Fruit fly (Drosophila melanogaster) whole organism, wandering third instar larva: ENCODE measurements around the gene CG44476.

Experiments used
- Abd-B ChIP-seq: fragments of >200 bp; optimal IDR thresholded peaks from 2 replicates; lab custom pipeline; 2017; ENCODE audit warnings: missing biosample characterization, missing genetic modification characterization
- CG32264 ChIP-seq: fragments of 200-800 bp; sonication (Bioruptor generic); optimal IDR thresholded peaks from 2 replicates; lab custom pipeline; 2016; ENCODE audit warnings: missing biosample characterization, missing genetic modification characterization
- CrebA ChIP-seq: fragments of 200-800 bp; sonication (Bioruptor generic); optimal IDR thresholded peaks from 2 replicates; lab custom pipeline; 2016; ENCODE audit warnings: missing biosample characterization, mild to moderate bottlenecking, missing genetic modification characterization, borderline replicate concordance
- Dfd ChIP-seq: fragments of >200 bp; optimal IDR thresholded peaks from 2 replicates; lab custom pipeline; 2017; ENCODE audit warnings: missing biosample characterization, missing genetic modification characterization
- Dif ChIP-seq: fragments of 200-275, 200-300 bp; sonication (Bioruptor generic); optimal IDR thresholded peaks from 2 replicates; lab custom pipeline; 2018; ENCODE audit warnings: missing biosample characterization, missing genetic modification characterization; ENCODE audit not compliant: partially characterized antibody
- GATAd ChIP-seq: sonication (Bioruptor generic); optimal IDR thresholded peaks from 2 replicates; lab custom pipeline; 2016; ENCODE audit warnings: missing biosample characterization, missing genetic modification characterization
- HLH106 ChIP-seq: fragments of 200-800 bp; optimal IDR thresholded peaks from 3 replicates; lab custom pipeline; 2019; ENCODE audit warnings: missing biosample characterization, mild to moderate bottlenecking, missing genetic modification characterization, moderate library complexity
- Hnf4 ChIP-seq: fragments of 200-800 bp; sonication (Bioruptor generic); optimal IDR thresholded peaks from 2 replicates; lab custom pipeline; 2016; ENCODE audit warnings: missing biosample characterization, mild to moderate bottlenecking, missing genetic modification characterization
- Hr83 ChIP-seq: fragments of 200-300 bp; sonication (Bioruptor generic); optimal IDR thresholded peaks from 2 replicates; lab custom pipeline; 2016; ENCODE audit warnings: missing biosample characterization, mild to moderate bottlenecking, missing genetic modification characterization, moderate library complexity; ENCODE audit not compliant: poor library complexity, severe bottlenecking
- Jra ChIP-seq: sonication (Bioruptor generic); optimal IDR thresholded peaks from 2 replicates; lab custom pipeline; 2016; ENCODE audit warnings: missing biosample characterization, missing genetic modification characterization
- N ChIP-seq: fragments of >200 bp; optimal IDR thresholded peaks from 2 replicates; lab custom pipeline; 2018; ENCODE audit warnings: missing biosample characterization, missing external identifiers, missing genetic modification characterization
- OdsH ChIP-seq: fragments of 200-800 bp; sonication (Bioruptor generic); optimal IDR thresholded peaks from 2 replicates; lab custom pipeline; 2016; ENCODE audit warnings: missing biosample characterization, mild to moderate bottlenecking, missing genetic modification characterization
- Rel ChIP-seq, 2 experiments: fragments of 200-800 bp; sonication (Bioruptor generic) in 1 of 2; optimal IDR thresholded peaks; 2 replicates in 1 of 2; 3 replicates in 1 of 2; lab custom pipeline; 2016 to 2019; ENCODE audit warnings: mild to moderate bottlenecking in 2 of 2, missing biosample characterization in 2 of 2, missing genetic modification characterization in 2 of 2, moderate library complexity in 1 of 2
- Sp1 ChIP-seq: fragments of 200-800 bp; sonication (Bioruptor generic); optimal IDR thresholded peaks from 3 replicates; lab custom pipeline; 2019; ENCODE audit warnings: missing biosample characterization, mild to moderate bottlenecking, missing genetic modification characterization, moderate library complexity
- br ChIP-seq: fragments of 200-800 bp; sonication (Bioruptor generic); optimal IDR thresholded peaks from 2 replicates; lab custom pipeline; 2016; ENCODE audit warnings: missing biosample characterization, missing genetic modification characterization
- brk ChIP-seq: fragments of 200-800 bp; sonication (Bioruptor generic); optimal IDR thresholded peaks from 2 replicates; lab custom pipeline; 2016; ENCODE audit warnings: missing biosample characterization, mild to moderate bottlenecking, missing genetic modification characterization
- dl ChIP-seq, 2 experiments: fragments of 175-275, 200-275 bp in 1 of 2; fragments of 200-275 bp in 1 of 2; sonication (Bioruptor generic); optimal IDR thresholded peaks; lab custom pipeline; 2018; ENCODE audit warnings: mild to moderate bottlenecking in 2 of 2, missing biosample characterization in 2 of 2, missing genetic modification characterization in 2 of 2, moderate library complexity in 2 of 2; ENCODE audit not compliant: partially characterized antibody in 2 of 2, insufficient read depth in 1 of 2
- dmrt93B ChIP-seq: fragments of 200-800 bp; sonication (Bioruptor generic); optimal IDR thresholded peaks from 2 replicates; lab custom pipeline; 2018; ENCODE audit warnings: missing biosample characterization, mild to moderate bottlenecking, missing genetic modification characterization
- dsf ChIP-seq: sonication (Bioruptor generic); optimal IDR thresholded peaks from 2 replicates; lab custom pipeline; 2016; ENCODE audit warnings: missing biosample characterization, missing genetic modification characterization, borderline replicate concordance
- ey ChIP-seq: fragments of 200-800 bp; sonication (Bioruptor generic); optimal IDR thresholded peaks from 2 replicates; lab custom pipeline; 2016; ENCODE audit warnings: missing biosample characterization, missing genetic modification characterization
- foxo ChIP-seq, 2 experiments: fragments of 200-800 bp; sonication (Bioruptor generic); optimal IDR thresholded peaks; 2 replicates in 1 of 2; 3 replicates in 1 of 2; lab custom pipeline; 2016 to 2017; ENCODE audit warnings: missing biosample characterization in 2 of 2, missing genetic modification characterization in 2 of 2
- fru ChIP-seq: fragments of 200-800 bp; sonication (Bioruptor generic); optimal IDR thresholded peaks from 3 replicates; lab custom pipeline; 2016; ENCODE audit warnings: missing biosample characterization, mild to moderate bottlenecking, missing genetic modification characterization
- h ChIP-seq: fragments of 200-800 bp; sonication (Bioruptor generic); optimal IDR thresholded peaks from 3 replicates; lab custom pipeline; 2016; ENCODE audit warnings: missing biosample characterization, mild to moderate bottlenecking, missing genetic modification characterization
- jim ChIP-seq: fragments of 175-275, 200-325 bp; sonication (Bioruptor generic); optimal IDR thresholded peaks from 2 replicates; lab custom pipeline; 2016; ENCODE audit warnings: missing biosample characterization, mild to moderate bottlenecking, missing genetic modification characterization
- pan ChIP-seq: fragments of >200 bp; optimal IDR thresholded peaks from 2 replicates; lab custom pipeline; 2017
- psq ChIP-seq: fragments of 200-800 bp; sonication (Bioruptor generic); optimal IDR thresholded peaks from 3 replicates; lab custom pipeline; 2017; ENCODE audit warnings: missing biosample characterization, mild to moderate bottlenecking, missing genetic modification characterization, moderate library complexity
- rgr ChIP-seq: fragments of 200-800 bp; sonication (Bioruptor generic); optimal IDR thresholded peaks from 3 replicates; lab custom pipeline; 2016; ENCODE audit warnings: missing biosample characterization, mild to moderate bottlenecking, missing genetic modification characterization
- sage ChIP-seq: fragments of 200-800 bp; sonication (Bioruptor generic); optimal IDR thresholded peaks from 2 replicates; lab custom pipeline; 2016; ENCODE audit warnings: missing biosample characterization, mild to moderate bottlenecking, missing genetic modification characterization
- sv ChIP-seq: fragments of 200-800 bp; sonication (Bioruptor generic); optimal IDR thresholded peaks from 3 replicates; lab custom pipeline; 2016; ENCODE audit warnings: missing biosample characterization, missing genetic modification characterization
- tai ChIP-seq: sonication (Bioruptor generic); optimal IDR thresholded peaks from 2 replicates; lab custom pipeline; 2016; ENCODE audit warnings: missing biosample characterization, missing genetic modification characterization
- woc ChIP-seq: sonication (Bioruptor generic); optimal IDR thresholded peaks from 2 replicates; lab custom pipeline; 2016; ENCODE audit warnings: missing biosample characterization, mild to moderate bottlenecking, missing genetic modification characterization

CG44476 gene

DNA sequence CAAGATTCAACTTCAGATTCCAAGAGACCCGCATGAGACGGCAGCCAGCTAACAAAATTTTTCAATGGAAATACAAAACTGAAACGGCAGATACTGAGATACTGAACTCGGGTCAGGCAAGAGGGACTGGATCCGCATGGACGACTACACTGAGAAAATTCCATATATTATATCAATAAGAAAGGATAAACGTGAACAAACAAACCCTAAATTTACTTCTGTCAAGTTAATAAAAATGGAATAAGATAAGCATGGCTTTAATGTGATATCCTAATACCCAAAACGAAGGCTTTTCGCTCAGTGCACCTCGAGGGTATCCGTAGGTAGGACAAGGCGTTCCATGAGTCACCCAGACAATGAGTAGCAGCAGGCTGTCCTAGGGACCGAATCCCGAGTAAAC lies 32.3 kb upstream of the CG44476 start (continued):
- TF ChIP-seq jim (GFP tag; lab: Kevin White, UChicago) (no peak), Hnf4 (GFP tag; lab: Kevin White, UChicago) (peak; percentile 97), Jra (GFP tag; lab: Kevin White, UChicago) (peak; percentile 95), psq (GFP tag; lab: Kevin White, UChicago) (peak; percentile 93), CG32264 (GFP tag; lab: Kevin White, UChicago) (peak; percentile 87), tai (GFP tag; lab: Kevin White, UChicago) (peak; percentile 89), dmrt93B (GFP tag; lab: Kevin White, UChicago) (peak; percentile 87), dl (GFP tag; optimal IDR thresholded peaks at IDR 0.05; lab: Kevin White, UChicago; ENCODE audit: insufficient read depth in 1 of 2, partially characterized antibody in 2 of 2) (no peak), Sp1 (peak; percentile 93), Rel (GFP tag; optimal IDR thresholded peaks at IDR 0.05; lab: Kevin White, UChicago) (peak; percentile 90), Rel (tag; optimal IDR thresholded peaks at IDR 0.05; lab: Kevin White, UChicago) (peak; percentile 49), Dfd (GFP tag; lab: Kevin White, UChicago) (no peak)

DNA sequence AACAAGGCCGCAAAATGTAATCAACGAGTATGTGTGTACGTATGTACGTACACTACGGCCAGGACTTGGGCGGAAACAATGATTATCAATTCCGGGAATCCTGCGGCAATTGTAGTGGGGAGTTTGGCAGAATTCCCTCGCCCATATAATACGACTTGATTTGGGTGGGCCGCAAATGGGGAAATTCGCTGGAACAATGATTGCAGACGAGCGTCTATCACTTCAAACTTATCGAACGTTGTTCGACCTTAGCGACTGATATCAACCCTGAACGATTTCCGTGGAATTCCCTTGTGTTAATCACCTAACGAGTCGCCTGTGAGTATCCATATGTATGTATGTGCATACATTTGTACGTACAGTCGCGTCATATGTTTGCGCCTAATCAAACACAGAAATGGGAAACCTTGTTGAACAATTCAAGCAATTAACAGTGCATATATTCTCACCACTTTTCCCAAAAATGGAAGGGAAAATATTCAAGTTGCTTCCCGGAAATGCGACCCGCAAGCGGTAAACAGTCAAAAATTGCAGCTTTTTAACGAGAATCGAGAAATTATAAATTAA lies 31.4 kb upstream of the CG44476 start:
- TF ChIP-seq N (GFP tag; lab: Kevin White, UChicago): no peak
- no peak for TF ChIP-seq Dfd (GFP tag; lab: Kevin White, UChicago)
- TF ChIP-seq OdsH (GFP tag; lab: Kevin White, UChicago): no peak
- TF ChIP-seq tai (GFP tag; lab: Kevin White, UChicago): no peak
- no peak for TF ChIP-seq ey
- no peak for TF ChIP-seq dl (GFP tag; optimal IDR thresholded peaks at IDR 0.05; lab: Kevin White, UChicago; ENCODE audit: insufficient read depth in 1 of 2, partially characterized antibody in 2 of 2)
- no peak for TF ChIP-seq dmrt93B (GFP tag; lab: Kevin White, UChicago)
- no peak for TF ChIP-seq GATAd
- TF ChIP-seq Hr83 (GFP tag; lab: Kevin White, UChicago): peak; percentile 28
- no peak for TF ChIP-seq CrebA (GFP tag; lab: Kevin White, UChicago)
- no peak for TF ChIP-seq Jra (GFP tag; lab: Kevin White, UChicago)
- no peak for TF ChIP-seq dsf
- TF ChIP-seq Sp1: no peak
- no peak for TF ChIP-seq rgr (GFP tag; lab: Kevin White, UChicago)
- no peak for TF ChIP-seq br (GFP tag; lab: Kevin White, UChicago)
- TF ChIP-seq sage (GFP tag; lab: Kevin White, UChicago): no peak
- peak; percentile 22 for TF ChIP-seq h (GFP tag; lab: Kevin White, UChicago)
- no peak for TF ChIP-seq woc (GFP tag; lab: Kevin White, UChicago)
- TF ChIP-seq sv (GFP tag; lab: Kevin White, UChicago): no peak
- no peak for TF ChIP-seq HLH106 (tag; lab: Kevin White, UChicago)
- no peak for TF ChIP-seq pan (lab: Kevin White, UChicago)
- TF ChIP-seq brk: no peak
- no peak for TF ChIP-seq Hnf4 (GFP tag; lab: Kevin White, UChicago)
- no peak for TF ChIP-seq Rel (GFP tag; optimal IDR thresholded peaks at IDR 0.05; lab: Kevin White, UChicago)
- peak; percentile 76 for TF ChIP-seq Rel (tag; optimal IDR thresholded peaks at IDR 0.05; lab: Kevin White, UChicago)
- TF ChIP-seq, all 38 proteins: peak for 3

DNA sequence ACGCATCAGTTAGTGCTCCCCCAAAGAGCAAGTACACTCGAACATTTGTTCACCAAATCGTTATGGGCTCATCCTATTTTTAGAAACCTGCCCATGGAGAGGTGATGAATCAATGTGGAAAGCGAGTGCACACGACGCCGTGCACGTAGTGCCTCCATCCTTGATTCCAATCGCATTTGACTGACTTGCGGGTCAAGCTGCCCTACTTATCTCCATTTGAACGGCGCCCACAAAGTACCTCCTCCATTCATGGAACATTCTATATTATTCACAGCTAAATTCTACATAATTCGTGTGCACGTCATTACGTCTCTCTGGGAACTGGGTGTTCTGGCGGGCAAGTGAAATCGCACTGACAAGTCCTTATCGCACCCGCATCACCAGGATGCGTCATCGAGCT lies 30.2 kb upstream of the CG44476 start:
- no peak for TF ChIP-seq Dfd (GFP tag; lab: Kevin White, UChicago)

DNA sequence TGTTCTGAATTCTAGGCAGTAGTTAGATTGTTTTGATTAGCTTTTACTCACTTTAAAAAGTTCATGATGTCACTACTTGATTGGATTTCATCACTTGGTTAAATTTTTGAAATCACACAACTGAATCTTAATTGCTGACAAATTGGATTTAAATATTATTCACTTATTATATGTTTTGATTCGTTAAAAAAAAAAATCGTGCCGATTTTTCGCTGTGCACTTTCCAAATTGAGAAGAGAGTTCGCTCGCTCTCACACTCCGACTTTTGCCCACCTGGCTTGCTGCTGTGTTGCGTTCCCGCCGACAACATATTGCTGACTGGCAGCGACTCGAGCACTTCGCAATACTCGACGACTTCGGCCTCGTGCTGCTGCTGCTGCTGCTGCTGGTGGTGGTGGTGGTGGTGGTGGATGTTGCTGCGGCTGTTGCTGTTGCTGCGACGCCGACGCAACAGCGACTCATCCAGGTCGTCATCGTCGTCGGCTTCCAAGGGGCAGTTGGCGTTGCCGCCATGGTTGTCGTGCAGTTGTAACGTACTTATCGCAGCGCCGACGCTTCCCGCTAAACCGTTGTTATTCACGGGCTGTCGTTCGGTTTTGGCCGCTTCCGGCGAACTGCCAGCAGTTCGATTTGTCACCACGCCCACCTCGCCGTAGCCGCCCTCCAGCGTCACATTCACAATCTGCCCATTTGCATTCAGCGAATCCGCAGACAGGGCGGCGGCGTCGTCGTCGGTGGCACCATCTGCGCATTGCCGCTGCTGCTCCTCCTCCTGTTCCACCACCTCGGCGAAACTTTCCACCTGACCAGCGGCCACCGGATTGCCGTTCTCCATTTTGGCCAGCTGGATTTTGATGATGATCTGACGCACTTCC lies 28.7 kb upstream of the CG44476 start:
- TF ChIP-seq Dif: peak; percentile 61
- TF ChIP-seq Abd-B (GFP tag; lab: Kevin White, UChicago): no peak
- TF ChIP-seq HLH106 (tag; lab: Kevin White, UChicago): peak; percentile 63
- TF ChIP-seq h (GFP tag; lab: Kevin White, UChicago): peak; percentile 78
- TF ChIP-seq psq (GFP tag; lab: Kevin White, UChicago): peak; percentile 32
- peak in 1 of 2 experiments; percentile 73 for TF ChIP-seq foxo (GFP tag; optimal IDR thresholded peaks at IDR 0.05; lab: Kevin White, UChicago)
- TF ChIP-seq Hr83 (GFP tag; lab: Kevin White, UChicago): peak; percentile 73
- peak in 1 of 2 experiments; percentile 51 for TF ChIP-seq dl (GFP tag; optimal IDR thresholded peaks at IDR 0.05; lab: Kevin White, UChicago; ENCODE audit: insufficient read depth in 1 of 2, partially characterized antibody in 2 of 2)
- TF ChIP-seq sv (GFP tag; lab: Kevin White, UChicago): peak; percentile 37
- peak; percentile 66 for TF ChIP-seq OdsH (GFP tag; lab: Kevin White, UChicago)
- TF ChIP-seq Sp1: peak; percentile 65
- no peak for TF ChIP-seq tai (GFP tag; lab: Kevin White, UChicago)
- no peak for TF ChIP-seq Jra (GFP tag; lab: Kevin White, UChicago)
- no peak for TF ChIP-seq CrebA (GFP tag; lab: Kevin White, UChicago)
- no peak for TF ChIP-seq dsf
- peak; percentile 56 for TF ChIP-seq brk
- no peak for TF ChIP-seq N (GFP tag; lab: Kevin White, UChicago)
- TF ChIP-seq br (GFP tag; lab: Kevin White, UChicago): peak; percentile 72
- TF ChIP-seq dmrt93B (GFP tag; lab: Kevin White, UChicago): peak; percentile 27
- TF ChIP-seq Dfd (GFP tag; lab: Kevin White, UChicago): peak; percentile 8
- TF ChIP-seq Hnf4 (GFP tag; lab: Kevin White, UChicago): peak; percentile 72
- peak; percentile 26 for TF ChIP-seq woc (GFP tag; lab: Kevin White, UChicago)
- peak; percentile 67 for TF ChIP-seq rgr (GFP tag; lab: Kevin White, UChicago)
- TF ChIP-seq fru (GFP tag; lab: Kevin White, UChicago): peak; percentile 70
- TF ChIP-seq ey: peak; percentile 71
- TF ChIP-seq Rel (GFP tag; optimal IDR thresholded peaks at IDR 0.05; lab: Kevin White, UChicago): no peak
- TF ChIP-seq Rel (tag; optimal IDR thresholded peaks at IDR 0.05; lab: Kevin White, UChicago): peak; percentile 40
